Fruit fly (Drosophila melanogaster): ENCODE measurements around the gene RhoGEF64C.

- TF ChIP-seq CG1233 (GFP tag; optimal IDR thresholded peaks at IDR 0.05) (no peak), C15 (GFP tag; IDR thresholded peaks at IDR 0.05) (no peak), Xbp1 (GFP tag; optimal IDR thresholded peaks at IDR 0.05) (no peak), CkIIα-i1 (GFP tag; IDR thresholded peaks at IDR 0.05) (no peak), usp (GFP tag; optimal IDR thresholded peaks at IDR 0.05) (no peak)
Measured at dm6 chr3L:4688674-4689073, 3.9 kb upstream of the RhoGEF64C start, which contains the start of gene CG7514.
